Worm (Caenorhabditis elegans): ENCODE data around the gene ncs-1.

DNA sequence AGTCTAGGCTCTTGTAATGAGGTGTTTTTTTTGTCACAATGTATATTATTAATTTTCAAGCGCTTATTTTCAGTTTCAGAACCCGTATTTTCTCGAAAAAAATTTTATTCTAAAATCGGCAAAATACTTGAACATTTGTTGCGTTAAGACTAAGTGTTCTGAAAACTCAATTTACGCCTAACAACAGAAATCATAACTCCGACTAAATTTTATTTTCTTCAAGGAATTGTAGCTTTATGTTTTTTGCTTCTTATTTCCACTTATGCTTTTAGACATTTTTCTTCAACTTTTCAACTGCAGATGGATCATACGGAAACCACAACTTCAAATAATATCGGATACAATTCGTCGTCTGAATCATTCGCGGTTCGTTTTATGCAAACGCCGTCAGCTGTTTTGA lies 29.6 kb downstream of the ncs-1 start, which contains the start of gene F35H12.1:
- TF ChIP-seq elt-1 (tag; optimal IDR thresholded peaks at IDR 0.05; ENCODE audit: borderline replicate concordance, insufficient read depth): no peak
- no peak for TF ChIP-seq unc-120 (tag; optimal IDR thresholded peaks at IDR 0.05; ENCODE audit: poor library complexity, severe bottlenecking)
- TF ChIP-seq unc-39 (tag; optimal IDR thresholded peaks at IDR 0.05): no peak
- TF ChIP-seq ces-1 (GFP tag; optimal IDR thresholded peaks at IDR 0.05): no peak
- no peak for TF ChIP-seq snpc-4 (tag; optimal IDR thresholded peaks at IDR 0.05)

All from whole organism, mixed stage, embryonic.